Fruit fly (Drosophila melanogaster): Measurements from ENCODE around the gene CG18666.

The CG18666 gene

dm6 chr2L:11003925-11004673, 30.5 kb upstream of the CG18666 start, which contains the start of gene RpL9 (continued):
- TF ChIP-seq Camta (GFP tag; optimal IDR thresholded peaks at IDR 0.05) = peak; percentile 70
- TF ChIP-seq disco-r (GFP tag; optimal IDR thresholded peaks at IDR 0.05) = peak; percentile 49
- TF ChIP-seq CG17802 (tag; optimal IDR thresholded peaks at IDR 0.05) = peak; percentile 48
- TF ChIP-seq Nf-YB (GFP tag; optimal IDR thresholded peaks at IDR 0.05) = no peak
- no peak for TF ChIP-seq CG3065 (GFP tag; optimal IDR thresholded peaks at IDR 0.05)
- peak; percentile 72 for TF ChIP-seq CG10267 (tag; optimal IDR thresholded peaks at IDR 0.05)
- no peak for TF ChIP-seq H15 (GFP tag; IDR thresholded peaks at IDR 0.05)
- TF ChIP-seq Trl (optimal IDR thresholded peaks at IDR 0.05) = no peak
- TF ChIP-seq Trl (GFP tag; optimal IDR thresholded peaks at IDR 0.05) = peak; percentile 83
- no peak for TF ChIP-seq lab (GFP tag; optimal IDR thresholded peaks at IDR 0.05)
- TF ChIP-seq CG16779 (GFP tag; IDR thresholded peaks at IDR 0.05) = peak; percentile 75
- peak; percentile 51; the same call in 1 of the 3 replicates for TF ChIP-seq CG11695 (GFP tag; IDR thresholded peaks at IDR 0.05)
- TF ChIP-seq CG10209 (GFP tag; optimal IDR thresholded peaks at IDR 0.05) = no peak
- TF ChIP-seq nerfin-1 (tag; optimal IDR thresholded peaks at IDR 0.05) = peak; percentile 70
- no peak for TF ChIP-seq Dfd (GFP tag; optimal IDR thresholded peaks at IDR 0.05)
- no peak for TF ChIP-seq esg (GFP tag; conservative IDR thresholded peaks at IDR 0.05)
- peak; percentile 10 for TF ChIP-seq Chrac-16 (GFP tag; optimal IDR thresholded peaks at IDR 0.05)
- peak; percentile 74 for TF ChIP-seq Max (GFP tag; optimal IDR thresholded peaks at IDR 0.05)
- TF ChIP-seq phol (tag; optimal IDR thresholded peaks at IDR 0.05) = peak; percentile 61
- TF ChIP-seq CG8281 (tag; optimal IDR thresholded peaks at IDR 0.05) = peak; percentile 50
- peak; percentile 85 for TF ChIP-seq onecut (GFP tag; IDR thresholded peaks at IDR 0.05)
- no peak for TF ChIP-seq sisA (GFP tag; IDR thresholded peaks at IDR 0.05)
- TF ChIP-seq chif (GFP tag; optimal IDR thresholded peaks at IDR 0.05) = peak in 1 of 2 experiments; percentile 28
- TF ChIP-seq CG17186 (GFP tag; optimal IDR thresholded peaks at IDR 0.05) = peak; percentile 99
- TF ChIP-seq ttk (GFP tag; IDR thresholded peaks at IDR 0.05) = no peak
- no peak for TF ChIP-seq cg (GFP tag; optimal IDR thresholded peaks at IDR 0.05)
- TF ChIP-seq repo (GFP tag; optimal IDR thresholded peaks at IDR 0.05) = peak; percentile 17
- peak; percentile 19 for TF ChIP-seq Dp (GFP tag; optimal IDR thresholded peaks at IDR 0.05)
- peak; percentile 45 for TF ChIP-seq CG3995 (GFP tag; optimal IDR thresholded peaks at IDR 0.05)
- TF ChIP-seq Elba2 (GFP tag; optimal IDR thresholded peaks at IDR 0.05) = peak; percentile 51
- no peak for TF ChIP-seq hkb (optimal IDR thresholded peaks at IDR 0.05)
- TF ChIP-seq hkb (GFP tag; IDR thresholded peaks at IDR 0.05) = peak; percentile 83
- TF ChIP-seq CG8089 (GFP tag; optimal IDR thresholded peaks at IDR 0.05) = peak; percentile 60
- peak; percentile 67 for TF ChIP-seq CG2202 (tag; optimal IDR thresholded peaks at IDR 0.05)
- TF ChIP-seq MBD-R2 (GFP tag; IDR thresholded peaks at IDR 0.05) = peak; percentile 69
- TF ChIP-seq CG14014 (GFP tag; IDR thresholded peaks at IDR 0.05) = peak; percentile 72; the same call in 1 of the 2 replicates
- TF ChIP-seq CG10147 (GFP tag; optimal IDR thresholded peaks at IDR 0.05) = no peak
- peak; percentile 81 for TF ChIP-seq Sox100B (GFP tag; optimal IDR thresholded peaks at IDR 0.05)
- TF ChIP-seq CG30403 (GFP tag; optimal IDR thresholded peaks at IDR 0.05) = no peak
- TF ChIP-seq Eip74EF (GFP tag; optimal IDR thresholded peaks at IDR 0.05) = no peak
- peak; percentile 70 for TF ChIP-seq ac (GFP tag; optimal IDR thresholded peaks at IDR 0.05)
- TF ChIP-seq Neu2 (GFP tag; optimal IDR thresholded peaks at IDR 0.05; ENCODE audit: borderline replicate concordance) = no peak
- peak; percentile 30 for TF ChIP-seq Sin3A (optimal IDR thresholded peaks at IDR 0.05)

Data from whole organism, embryonic.